Worm (Caenorhabditis elegans) whole organism, L4 larva: Measurements from ENCODE around the gene nhr-10.

Source experiments
- D1046.2 ChIP-seq: fragments of 200-800 bp; sonication (Bioruptor generic); IDR thresholded peaks from 2 replicates; pipeline ENCODE4 v1.3.6; 2022; ENCODE audit warnings: missing genetic modification characterization, missing compliant biosample characterization
- F26F4.8 ChIP-seq: fragments of 200-800 bp; sonication (Bioruptor generic); conservative IDR thresholded peaks from 2 replicates; pipeline ENCODE4 v1.3.6; 2022; ENCODE audit warnings: missing genetic modification characterization, missing compliant biosample characterization
- ZK546.5 ChIP-seq, 2 experiments: sonication (generic microtip); optimal IDR thresholded peaks; 2 replicates each; lab custom pipeline; 2017; ENCODE audit warnings: missing biosample characterization in 2 of 2, missing genetic modification characterization in 2 of 2
- ceh-20 ChIP-seq: fragments of 200-800 bp; sonication (Bioruptor generic); IDR thresholded peaks from 2 replicates; pipeline ENCODE4 v1.3.6; 2022; ENCODE audit warnings: missing genetic modification reagents, missing genetic modification characterization, missing compliant biosample characterization
- ceh-44 ChIP-seq: fragments of 200-800 bp; sonication (Bioruptor generic); IDR thresholded peaks from 2 replicates; pipeline ENCODE4 v1.3.6; 2022; ENCODE audit warnings: missing genetic modification reagents, missing genetic modification characterization, missing compliant biosample characterization
- ceh-82 ChIP-seq: sonication (generic microtip); optimal IDR thresholded peaks from 2 replicates; lab custom pipeline; 2017; ENCODE audit warnings: missing biosample characterization, missing genetic modification characterization
- fkh-10 ChIP-seq: fragments of 150-350 bp; optimal IDR thresholded peaks from 2 replicates; lab custom pipeline; 2014; ENCODE audit warnings: missing biosample characterization, missing genetic modification reagents, missing genetic modification characterization
- lim-7 ChIP-seq: fragments of 200-800 bp; sonication (Bioruptor generic); IDR thresholded peaks from 2 replicates; pipeline ENCODE4 v1.3.6; 2022; ENCODE audit warnings: missing genetic modification characterization, missing compliant biosample characterization
- unc-39 ChIP-seq: sonication (generic microtip); optimal IDR thresholded peaks from 2 replicates; lab custom pipeline; 2017; ENCODE audit warnings: missing biosample characterization, missing genetic modification characterization
- unc-62 ChIP-seq, 3 experiments: fragments of 150-350 bp in 1 of 3; sonication (generic microtip); optimal IDR thresholded peaks in 2 of 3; peaks in 1 of 3; 1 replicate in 1 of 3; 2 replicates in 2 of 3; lab custom pipeline; 2014 to 2017; ENCODE audit warnings: missing biosample characterization in 3 of 3, missing genetic modification characterization in 3 of 3, missing genetic modification reagents in 3 of 3, missing genotype in 1 of 3
- zfp-3 ChIP-seq: fragments of 200-800 bp; sonication (Bioruptor generic); conservative IDR thresholded peaks from 2 replicates; pipeline ENCODE4 v1.3.6; 2022; ENCODE audit warnings: missing genetic modification reagents, missing genetic modification characterization, missing compliant biosample characterization

DNA sequence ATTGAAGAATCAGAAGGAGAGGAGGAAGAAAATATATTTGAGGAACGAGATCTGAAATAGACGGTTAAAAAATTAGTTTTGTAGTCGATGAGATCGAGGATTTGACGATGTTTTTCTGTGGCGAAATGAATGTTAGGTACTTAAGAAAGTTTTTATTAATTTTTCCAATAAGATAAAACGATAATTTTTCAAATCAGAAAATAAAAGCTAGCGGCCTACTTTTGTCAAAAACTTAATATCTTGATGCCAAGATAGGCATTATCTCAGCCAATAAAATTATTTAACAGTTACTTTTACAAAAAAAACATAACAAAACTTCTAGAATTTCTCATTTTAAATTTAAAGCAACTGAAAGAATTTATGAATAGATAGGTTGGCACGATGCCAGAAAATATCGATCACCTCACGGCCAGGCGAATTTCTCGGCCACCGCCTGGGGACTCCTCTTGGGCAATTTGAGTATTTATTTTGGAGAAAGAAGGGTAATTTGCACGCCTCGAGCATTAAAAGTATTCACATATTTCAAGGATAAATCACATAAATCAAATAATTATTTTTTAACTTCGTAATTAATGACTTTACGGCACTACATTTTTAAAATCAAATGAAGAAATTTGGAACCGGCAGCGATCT, 27.4 kb downstream of the nhr-10 start, which contains the start of gene fubl-2:
- no peak for TF ChIP-seq ceh-82 (tag; lab: Kevin White, UChicago)
- TF ChIP-seq lim-7 = no peak
- TF ChIP-seq ceh-44 (GFP tag; lab: Robert Waterston, UW) = no peak
- no peak for TF ChIP-seq ZK546.5 (tag; optimal IDR thresholded peaks at IDR 0.05; lab: Kevin White, UChicago)
- TF ChIP-seq unc-62 (GFP tag; optimal IDR thresholded peaks at IDR 0.05 in 1 of 2; lab: Kevin White, UChicago) = no peak
- TF ChIP-seq unc-62 (tag; optimal IDR thresholded peaks at IDR 0.05; lab: Kevin White, UChicago) = no peak
- TF ChIP-seq ceh-20 = no peak
- TF ChIP-seq D1046.2 = no peak
- TF ChIP-seq fkh-10 (GFP tag; lab: Kevin White, UChicago) = no peak
- no peak for TF ChIP-seq zfp-3 (GFP tag; lab: Robert Waterston, UW)
- TF ChIP-seq unc-39 (tag; lab: Kevin White, UChicago) = no peak
- TF ChIP-seq F26F4.8 (GFP tag; lab: Robert Waterston, UW) = no peak
